Worm (Caenorhabditis elegans) whole organism, dauer: Measurements from ENCODE around the gene ugt-7.

Experiments
- unc-62 ChIP-seq: sonication (generic microtip); optimal IDR thresholded peaks from 2 replicates; lab custom pipeline; 2017; ENCODE audit warnings: missing biosample characterization, missing genetic modification reagents, missing genetic modification characterization

The ugt-7 gene

ce11 chrV:5000406-5000805 is at the start of gene ugt-7:
Gene ugt-7 (minus strand): TSS chrV:5000566.
- TF ChIP-seq unc-62 (GFP tag; lab: Kevin White, UChicago), result no peak

- TF ChIP-seq unc-62 (GFP tag; lab: Kevin White, UChicago), result no peak
These were observed 49.1 kb upstream of the ugt-7 start, which contains the start of the genes pqn-51 and K11D12.14 for ce11 chrV:5049333-5049942. Gene pqn-51 (plus strand): TSS chrV:5049607. Gene K11D12.14 (plus strand): TSS chrV:5049636.

ce11 chrV:5046558-5046957 is 46.2 kb upstream of the ugt-7 start:
- TF ChIP-seq unc-62 (GFP tag; lab: Kevin White, UChicago), result no peak

- no peak for TF ChIP-seq unc-62 (GFP tag; lab: Kevin White, UChicago)
These were observed 45.7 kb upstream of the ugt-7 start, which contains the start of gene exc-14 for ce11 chrV:5046103-5046502. Gene exc-14 (minus strand): TSS chrV:5046203.

- no peak for TF ChIP-seq unc-62 (GFP tag; lab: Kevin White, UChicago)
These were observed 40.6 kb upstream of the ugt-7 start, which contains the start of gene K11D12.8 for ce11 chrV:5040925-5041324. Gene K11D12.8 (minus strand): TSS chrV:5041001.

ce11 chrV:5039559-5039958 is 39.2 kb upstream of the ugt-7 start, which contains the start of gene K11D12.11:
Gene K11D12.11 (minus strand): TSS chrV:5039600.
- no peak for TF ChIP-seq unc-62 (GFP tag; lab: Kevin White, UChicago)

ce11 chrV:5038449-5038848 is 38.1 kb upstream of the ugt-7 start:
- TF ChIP-seq unc-62 (GFP tag; lab: Kevin White, UChicago), result no peak

- TF ChIP-seq unc-62 (GFP tag; lab: Kevin White, UChicago), result no peak
These were observed 36.0 kb upstream of the ugt-7 start, which contains the start of gene K11D12.7 for ce11 chrV:5036364-5036763. Gene K11D12.7 (minus strand): TSS chrV:5036464.

ce11 chrV:5035058-5035457 is 34.7 kb upstream of the ugt-7 start, which contains the start of gene K11D12.6:
Gene K11D12.6 (minus strand): TSS chrV:5035158.
- no peak for TF ChIP-seq unc-62 (GFP tag; lab: Kevin White, UChicago)

ce11 chrV:5033099-5033498 is 32.7 kb upstream of the ugt-7 start, which contains the start of gene K11D12.13:
Gene K11D12.13 (plus strand): TSS chrV:5033399.
- no peak for TF ChIP-seq unc-62 (GFP tag; lab: Kevin White, UChicago)

- TF ChIP-seq unc-62 (GFP tag; lab: Kevin White, UChicago), result no peak
These were observed 31.8 kb upstream of the ugt-7 start for ce11 chrV:5032176-5032575.

ce11 chrV:5031764-5032163 is 31.4 kb upstream of the ugt-7 start:
- TF ChIP-seq unc-62 (GFP tag; lab: Kevin White, UChicago), result no peak

- TF ChIP-seq unc-62 (GFP tag; lab: Kevin White, UChicago), result no peak
These were observed 30.3 kb upstream of the ugt-7 start, which contains the start of gene swt-7 for ce11 chrV:5030715-5031114. Gene swt-7 (minus strand): TSS chrV:5030815.

- TF ChIP-seq unc-62 (GFP tag; lab: Kevin White, UChicago), result no peak
These were observed 29.8 kb upstream of the ugt-7 start for ce11 chrV:5030212-5030611.

- TF ChIP-seq unc-62 (GFP tag; lab: Kevin White, UChicago), result no peak
These were observed 27.3 kb upstream of the ugt-7 start, which contains the start of gene cpt-4 for ce11 chrV:5027640-5028039. Gene cpt-4 (minus strand): TSS chrV:5027723.

- TF ChIP-seq unc-62 (GFP tag; lab: Kevin White, UChicago), result no peak
These were observed 26.1 kb upstream of the ugt-7 start for ce11 chrV:5026438-5026837.

- no peak for TF ChIP-seq unc-62 (GFP tag; lab: Kevin White, UChicago)
These were observed 23.0 kb upstream of the ugt-7 start for ce11 chrV:5023355-5023754.
